Worm (Caenorhabditis elegans) whole organism, L1 larva: ENCODE measurements around the gene str-165.

Source experiments
- C34B4.2 ChIP-seq: sonication (generic microtip); optimal IDR thresholded peaks from 2 replicates; lab custom pipeline; 2017; ENCODE audit warnings: mild to moderate bottlenecking, missing genetic modification characterization, missing compliant biosample characterization
- F16B12.6 ChIP-seq: fragments of 150-350 bp; optimal IDR thresholded peaks from 2 replicates; lab custom pipeline; 2014; ENCODE audit warnings: missing biosample characterization, missing genetic modification characterization
- Y116A8C.19 ChIP-seq: sonication (generic microtip); optimal IDR thresholded peaks from 2 replicates; lab custom pipeline; 2016; ENCODE audit warnings: missing compliant biosample characterization, missing genetic modification characterization, borderline replicate concordance
- alr-1 ChIP-seq: fragments of 200-800 bp; sonication (Bioruptor generic); optimal IDR thresholded peaks from 2 replicates; lab custom pipeline; 2018; ENCODE audit warnings: borderline replicate concordance, mild to moderate bottlenecking, missing genetic modification characterization, missing compliant biosample characterization
- aly-2 ChIP-seq: fragments of 150-350 bp; optimal IDR thresholded peaks from 2 replicates; lab custom pipeline; 2014; ENCODE audit warnings: missing biosample characterization, missing genetic modification characterization
- blmp-1 ChIP-seq: fragments of 150-350 bp; optimal IDR thresholded peaks from 2 replicates; lab custom pipeline; 2014; ENCODE audit warnings: missing biosample characterization, missing genetic modification characterization
- ceh-8 ChIP-seq: fragments of 200-800 bp; sonication (Bioruptor generic); optimal IDR thresholded peaks from 2 replicates; lab custom pipeline; 2018; ENCODE audit warnings: mild to moderate bottlenecking, missing genetic modification characterization, moderate library complexity, missing compliant biosample characterization
- ces-1 ChIP-seq: fragments of 150-350 bp; optimal IDR thresholded peaks from 2 replicates; lab custom pipeline; 2014; ENCODE audit warnings: missing biosample characterization, missing genetic modification reagents, missing genetic modification characterization
- dpl-1 ChIP-seq, 3 experiments: fragments of 150-350 bp in 2 of 3; sonication (generic microtip) in 1 of 3; optimal IDR thresholded peaks; 2 replicates each; lab custom pipeline; 2014 to 2017; ENCODE audit warnings: missing biosample characterization in 3 of 3, missing genetic modification characterization in 3 of 3, missing genetic modification reagents in 3 of 3
- efl-1 ChIP-seq, 4 experiments: fragments of 150-350 bp; optimal IDR thresholded peaks in 3 of 4; peaks in 1 of 4; 1 replicate in 1 of 4; 2 replicates in 3 of 4; lab custom pipeline; 2014; ENCODE audit warnings: missing biosample characterization in 2 of 4, missing genetic modification characterization in 2 of 4, missing genetic modification reagents in 2 of 4
- elt-2 ChIP-seq: sonication (generic microtip); optimal IDR thresholded peaks from 2 replicates; lab custom pipeline; 2016; ENCODE audit warnings: missing genetic modification characterization, mild to moderate bottlenecking, inconsistent platforms, missing compliant biosample characterization, missing genetic modification reagents
- fkh-4 ChIP-seq: sonication (generic microtip); optimal IDR thresholded peaks from 2 replicates; lab custom pipeline; 2016; ENCODE audit warnings: missing compliant biosample characterization, missing genetic modification characterization, borderline replicate concordance
- fkh-8 ChIP-seq: sonication (generic microtip); optimal IDR thresholded peaks from 2 replicates; lab custom pipeline; 2016; ENCODE audit warnings: mild to moderate bottlenecking, missing genetic modification characterization, missing compliant biosample characterization
- hlh-17 ChIP-seq: fragments of 200-800 bp; sonication (Bioruptor generic); optimal IDR thresholded peaks from 2 replicates; lab custom pipeline; 2018; ENCODE audit warnings: missing genetic modification characterization, mild to moderate bottlenecking, missing compliant biosample characterization, moderate library complexity, borderline replicate concordance
- isw-1 ChIP-seq: fragments of 200-800 bp; sonication (Bioruptor generic); IDR thresholded peaks from 2 replicates; pipeline ENCODE4 v1.3.6; 2022; ENCODE audit warnings: missing genetic modification characterization, missing compliant biosample characterization
- lin-13 ChIP-seq: fragments of 150-350 bp; optimal IDR thresholded peaks from 2 replicates; lab custom pipeline; 2014; ENCODE audit warnings: missing biosample characterization, missing genetic modification reagents, missing genetic modification characterization
- lin-14 ChIP-seq: fragments of 200-800 bp; sonication (Bioruptor generic); optimal IDR thresholded peaks from 2 replicates; lab custom pipeline; 2018; ENCODE audit warnings: mild to moderate bottlenecking, missing genetic modification characterization, moderate library complexity, missing compliant biosample characterization
- lin-35 ChIP-seq, 2 experiments: fragments of 150-350 bp; optimal IDR thresholded peaks; 2 replicates each; lab custom pipeline; 2014; ENCODE audit warnings: missing biosample characterization in 2 of 2, missing genetic modification characterization in 2 of 2, missing genetic modification reagents in 2 of 2
- lin-39 ChIP-seq: fragments of 150-350 bp; optimal IDR thresholded peaks from 2 replicates; lab custom pipeline; 2014; ENCODE audit warnings: missing biosample characterization, missing genetic modification reagents, missing genetic modification characterization
- lsy-2 ChIP-seq, 2 experiments: fragments of 150-350 bp; optimal IDR thresholded peaks; 2 replicates each; lab custom pipeline; 2014; ENCODE audit warnings: missing biosample characterization in 2 of 2, missing genetic modification characterization in 2 of 2
- mab-9 ChIP-seq: fragments of 200-800 bp; sonication (Bioruptor generic); IDR thresholded peaks from 2 replicates; pipeline ENCODE4 v1.3.6; 2022; ENCODE audit warnings: missing genetic modification reagents, missing genetic modification characterization, missing compliant biosample characterization
- nhr-12 ChIP-seq: sonication (generic microtip); optimal IDR thresholded peaks from 2 replicates; lab custom pipeline; 2017; ENCODE audit warnings: missing biosample characterization, missing genetic modification characterization
- nhr-20 ChIP-seq: sonication (generic microtip); optimal IDR thresholded peaks from 2 replicates; lab custom pipeline; 2016; ENCODE audit warnings: mild to moderate bottlenecking, missing genetic modification characterization, missing compliant biosample characterization
- nhr-71 ChIP-seq: sonication (generic microtip); optimal IDR thresholded peaks from 2 replicates; lab custom pipeline; 2016; ENCODE audit warnings: mild to moderate bottlenecking, missing genetic modification characterization, moderate library complexity, missing compliant biosample characterization
- nhr-76 ChIP-seq: sonication (generic microtip); optimal IDR thresholded peaks from 2 replicates; lab custom pipeline; 2017; ENCODE audit warnings: missing biosample characterization, missing genetic modification characterization
- pag-3 ChIP-seq: sonication (generic microtip); optimal IDR thresholded peaks from 2 replicates; lab custom pipeline; 2017; ENCODE audit warnings: missing genetic modification characterization, mild to moderate bottlenecking, missing compliant biosample characterization, antibody characterized with exemption, borderline replicate concordance; ENCODE audit not compliant: insufficient read depth
- pax-3 ChIP-seq: fragments of 200-800 bp; sonication (Bioruptor generic); optimal IDR thresholded peaks from 2 replicates; lab custom pipeline; 2018; ENCODE audit warnings: mild to moderate bottlenecking, missing genetic modification characterization, moderate library complexity, missing compliant biosample characterization
- rnt-1 ChIP-seq: sonication (generic microtip); optimal IDR thresholded peaks from 2 replicates; lab custom pipeline; 2016; ENCODE audit warnings: mild to moderate bottlenecking, missing genetic modification characterization, moderate library complexity, missing compliant biosample characterization
- skn-1 ChIP-seq: fragments of 150-350 bp; optimal IDR thresholded peaks from 2 replicates; lab custom pipeline; 2014; ENCODE audit warnings: missing biosample characterization, missing genetic modification characterization
- snu-23 ChIP-seq: sonication (generic microtip); optimal IDR thresholded peaks from 2 replicates; lab custom pipeline; 2016; ENCODE audit warnings: missing genetic modification characterization, missing compliant biosample characterization
- sox-4 ChIP-seq: sonication (generic microtip); optimal IDR thresholded peaks from 2 replicates; lab custom pipeline; 2016; ENCODE audit warnings: missing genetic modification characterization, missing compliant biosample characterization
- sptf-1 ChIP-seq: fragments of 150-350 bp; optimal IDR thresholded peaks from 2 replicates; lab custom pipeline; 2014; ENCODE audit warnings: missing biosample characterization, missing genetic modification characterization
- sup-37 ChIP-seq: fragments of 200-800 bp; sonication (Bioruptor generic); optimal IDR thresholded peaks from 2 replicates; lab custom pipeline; 2018; ENCODE audit warnings: mild to moderate bottlenecking, missing genetic modification characterization, missing compliant biosample characterization
- tlp-1 ChIP-seq: fragments of 150-350 bp; optimal IDR thresholded peaks from 2 replicates; lab custom pipeline; 2014; ENCODE audit warnings: missing biosample characterization, missing genetic modification characterization
- unc-86 ChIP-seq: sonication (generic microtip); optimal IDR thresholded peaks from 2 replicates; lab custom pipeline; 2016; ENCODE audit warnings: missing genetic modification characterization, missing compliant biosample characterization
- unc-98 ChIP-seq: fragments of 200-800 bp; sonication (Bioruptor generic); IDR thresholded peaks from 2 replicates; pipeline ENCODE4 v1.3.6; 2022; ENCODE audit warnings: missing genetic modification characterization, missing compliant biosample characterization
- ztf-11 ChIP-seq, 2 experiments: sonication (generic microtip); optimal IDR thresholded peaks; 2 replicates each; lab custom pipeline; 2016 to 2017; ENCODE audit warnings: missing genetic modification characterization in 2 of 2, missing biosample characterization in 1 of 2, missing compliant biosample characterization in 1 of 2
- ztf-4 ChIP-seq: fragments of 150-350 bp; optimal IDR thresholded peaks from 2 replicates; lab custom pipeline; 2014; ENCODE audit warnings: missing biosample characterization, missing genetic modification characterization

Gene str-165

ce11 chrV:13879241-13879640 lies 48.3 kb downstream of the str-165 start, which contains the start of gene lbp-7:
Gene lbp-7, plus strand, starts transcription at chrV:13879552.
- TF ChIP-seq C34B4.2 (tag; lab: Kevin White, UChicago) (no peak), F16B12.6 (tag; lab: Kevin White, UChicago) (no peak), sox-4 (tag; lab: Kevin White, UChicago) (no peak), elt-2 (peak; percentile 86), nhr-76 (tag; lab: Kevin White, UChicago) (no peak), isw-1 (GFP tag; lab: Robert Waterston, UW) (no peak), Y116A8C.19 (tag; lab: Kevin White, UChicago) (no peak), nhr-12 (tag; lab: Kevin White, UChicago) (no peak), nhr-20 (tag; lab: Kevin White, UChicago) (peak; percentile 5), lin-39 (tag; lab: Kevin White, UChicago) (no peak), pax-3 (no peak), hlh-17 (no peak), nhr-71 (tag; lab: Kevin White, UChicago) (no peak), alr-1 (tag; lab: Kevin White, UChicago) (no peak), pag-3 (tag; lab: Kevin White, UChicago) (no peak), sup-37 (GFP tag; lab: Kevin White, UChicago) (no peak), lin-35 (GFP tag; optimal IDR thresholded peaks at IDR 0.05; lab: Kevin White, UChicago) (no peak), ces-1 (GFP tag; lab: Kevin White, UChicago) (no peak), tlp-1 (tag; lab: Kevin White, UChicago) (peak; percentile 8), fkh-8 (tag; lab: Kevin White, UChicago) (no peak)

ce11 chrV:13880163-13880562 lies 49.2 kb downstream of the str-165 start:
- TF ChIP-seq rnt-1 (tag; lab: Kevin White, UChicago) = peak; percentile 3
- TF ChIP-seq skn-1 (tag; lab: Kevin White, UChicago) = no peak
- TF ChIP-seq efl-1 (optimal IDR thresholded peaks at IDR 0.05; lab: Kevin White, UChicago) = peak; percentile 39 to 54
- peak; percentile 57 to 87 for TF ChIP-seq efl-1 (GFP tag; optimal IDR thresholded peaks at IDR 0.05 in 1 of 2; lab: Kevin White, UChicago)
- peak; percentile 6 to 62 (median 56) for TF ChIP-seq dpl-1 (GFP tag; optimal IDR thresholded peaks at IDR 0.05; lab: Kevin White, UChicago)
- TF ChIP-seq lin-13 = no peak
- no peak for TF ChIP-seq fkh-4 (tag; lab: Kevin White, UChicago)
- TF ChIP-seq aly-2 (tag; lab: Kevin White, UChicago) = no peak
- peak; percentile 58 for TF ChIP-seq lin-14 (GFP tag; lab: Kevin White, UChicago)
- peak; percentile 15 for TF ChIP-seq snu-23 (GFP tag; lab: Kevin White, UChicago)
- TF ChIP-seq ztf-4 = no peak
- TF ChIP-seq unc-98 (GFP tag; lab: Robert Waterston, UW) = no peak
- no peak for TF ChIP-seq fkh-8 (tag; lab: Kevin White, UChicago)
- TF ChIP-seq ces-1 (GFP tag; lab: Kevin White, UChicago) = no peak
- peak; percentile 19 to 55 for TF ChIP-seq lin-35 (GFP tag; optimal IDR thresholded peaks at IDR 0.05; lab: Kevin White, UChicago)
- TF ChIP-seq ceh-8 (GFP tag; lab: Kevin White, UChicago) = no peak
- no peak for TF ChIP-seq ztf-11 (tag; optimal IDR thresholded peaks at IDR 0.05; lab: Kevin White, UChicago)
- no peak for TF ChIP-seq elt-2
- TF ChIP-seq lsy-2 (tag; optimal IDR thresholded peaks at IDR 0.05; lab: Kevin White, UChicago) = peak in 1 of 2 experiments; percentile 41
- no peak for TF ChIP-seq nhr-76 (tag; lab: Kevin White, UChicago)
- peak; percentile 4 for TF ChIP-seq blmp-1 (tag; lab: Kevin White, UChicago)
- TF ChIP-seq hlh-17 = no peak
- no peak for TF ChIP-seq sptf-1 (tag; lab: Kevin White, UChicago)
- no peak for TF ChIP-seq mab-9

ce11 chrV:13880607-13881006 lies 49.7 kb downstream of the str-165 start, which contains the start of gene T22G5.3:
Gene T22G5.3, plus strand, starts transcription at chrV:13880907.
- no peak for TF ChIP-seq unc-86 (tag; lab: Kevin White, UChicago)
- TF ChIP-seq ztf-4 = no peak
- TF ChIP-seq nhr-71 (tag; lab: Kevin White, UChicago) = no peak
